Fruit fly (Drosophila melanogaster): ENCODE results near the gene CG13284.

CG13284 gene

DNA sequence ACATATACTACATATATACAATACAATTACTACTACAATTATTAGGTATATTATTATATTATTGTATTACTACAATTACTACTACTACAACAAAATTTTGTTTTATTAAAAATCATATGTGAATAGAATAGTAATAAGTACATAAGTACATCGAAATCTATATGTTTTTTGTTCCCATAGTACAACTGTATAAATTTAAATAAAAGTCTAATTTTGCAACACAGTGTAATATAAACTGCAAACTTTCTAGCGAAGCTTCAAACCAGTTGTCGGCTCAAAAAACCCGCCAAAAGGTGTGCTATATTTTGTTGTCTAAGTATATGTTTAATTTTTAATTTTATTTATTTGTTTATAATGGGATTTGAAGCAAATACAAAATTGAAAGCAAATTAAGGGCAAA is 11.1 kb upstream of the CG13284 start (continued):
- TF ChIP-seq cwo (GFP tag; optimal IDR thresholded peaks at IDR 0.05) (no peak), CG3847 (GFP tag; IDR thresholded peaks at IDR 0.05) (no peak), CG17385 (GFP tag; optimal IDR thresholded peaks at IDR 0.05) (no peak), CG10462 (GFP tag; optimal IDR thresholded peaks at IDR 0.05) (no peak), repo (GFP tag; optimal IDR thresholded peaks at IDR 0.05) (no peak), oc (tag; optimal IDR thresholded peaks at IDR 0.05) (no peak), Atf3 (GFP tag; optimal IDR thresholded peaks at IDR 0.05) (no peak), lbe (GFP tag; optimal IDR thresholded peaks at IDR 0.05) (no peak), Sox100B (GFP tag; optimal IDR thresholded peaks at IDR 0.05) (no peak), gem (tag; optimal IDR thresholded peaks at IDR 0.05) (peak; percentile 73), caup (GFP tag; optimal IDR thresholded peaks at IDR 0.05; ENCODE audit: severe bottlenecking) (no peak), Dref (GFP tag; IDR thresholded peaks at IDR 0.05) (no peak), CG10979 (tag; optimal IDR thresholded peaks at IDR 0.05) (no peak), Myb (GFP tag; optimal IDR thresholded peaks at IDR 0.05) (no peak), crol (GFP tag; IDR thresholded peaks at IDR 0.05) (no peak), CG11723 (GFP tag; optimal IDR thresholded peaks at IDR 0.05) (no peak), CG14014 (GFP tag; IDR thresholded peaks at IDR 0.05) (no peak), seq (GFP tag; IDR thresholded peaks at IDR 0.05) (no peak), CG17829 (tag; optimal IDR thresholded peaks at IDR 0.05) (no peak), CG12104 (GFP tag; optimal IDR thresholded peaks at IDR 0.05) (no peak), CG8924 (tag; optimal IDR thresholded peaks at IDR 0.05) (no peak), pum (GFP tag; optimal IDR thresholded peaks at IDR 0.05) (no peak), MTF-1 (GFP tag; optimal IDR thresholded peaks at IDR 0.05; ENCODE audit: borderline replicate concordance) (no peak), CG32767 (GFP tag; IDR thresholded peaks at IDR 0.05) (no peak), sim (GFP tag; IDR thresholded peaks at IDR 0.05) (no peak), pnt (GFP tag; optimal IDR thresholded peaks at IDR 0.05) (no peak), CG13624 (GFP tag; optimal IDR thresholded peaks at IDR 0.05) (no peak), Rfx (GFP tag; IDR thresholded peaks at IDR 0.05) (0 out of 2 replicates have a peak, but pooled peaks have one; percentile 41), Oli (tag; optimal IDR thresholded peaks at IDR 0.05) (no peak), CG2120 (GFP tag; optimal IDR thresholded peaks at IDR 0.05) (no peak), PHDP (tag; optimal IDR thresholded peaks at IDR 0.05) (peak; percentile 41), CG15073 (GFP tag; optimal IDR thresholded peaks at IDR 0.05) (no peak), Max (GFP tag; optimal IDR thresholded peaks at IDR 0.05) (no peak), Camta (GFP tag; optimal IDR thresholded peaks at IDR 0.05) (no peak), CG6765 (GFP tag; optimal IDR thresholded peaks at IDR 0.05) (no peak), CG7556 (GFP tag; optimal IDR thresholded peaks at IDR 0.05) (no peak), row (GFP tag; IDR thresholded peaks at IDR 0.05) (peak; percentile 51; the same call in 2 of the 3 replicates), grau (tag; optimal IDR thresholded peaks at IDR 0.05) (peak; percentile 34), CG3065 (GFP tag; optimal IDR thresholded peaks at IDR 0.05) (no peak), Lim3 (GFP tag; IDR thresholded peaks at IDR 0.05) (no peak), Xrp1 (GFP tag; IDR thresholded peaks at IDR 0.05) (no peak), Taf1 (GFP tag; IDR thresholded peaks at IDR 0.05) (no peak), NFAT (GFP tag; IDR thresholded peaks at IDR 0.05) (no peak), CG7839 (tag; optimal IDR thresholded peaks at IDR 0.05) (peak; percentile 29), CoRest (tag; optimal IDR thresholded peaks at IDR 0.05) (peak; percentile 14), inv (GFP tag; IDR thresholded peaks at IDR 0.05; ENCODE audit: partially characterized antibody) (no peak), gcm2 (GFP tag; optimal IDR thresholded peaks at IDR 0.05) (no peak), CG8944 (GFP tag; optimal IDR thresholded peaks at IDR 0.05) (no peak), maf-S (GFP tag; optimal IDR thresholded peaks at IDR 0.05) (no peak), CG11696 (GFP tag; IDR thresholded peaks at IDR 0.05) (no peak), CG3163 (GFP tag; optimal IDR thresholded peaks at IDR 0.05) (no peak), Dp (GFP tag; optimal IDR thresholded peaks at IDR 0.05) (no peak)
